Worm (Caenorhabditis elegans) whole organism, young adult: Measurements from ENCODE around the gene Y65A5A.1.

ENCODE experiments used
- C06A6.2 ChIP-seq: fragments of 200-800 bp; sonication (Bioruptor generic); conservative IDR thresholded peaks from 2 replicates; pipeline ENCODE4 v1.3.6; 2022; ENCODE audit warnings: missing genetic modification characterization, missing compliant biosample characterization
- D2030.7 ChIP-seq: fragments of 200-800 bp; sonication (Bioruptor generic); IDR thresholded peaks from 2 replicates; pipeline ENCODE4 v1.3.6; 2022; ENCODE audit warnings: missing genetic modification reagents, missing genetic modification characterization, missing compliant biosample characterization
- F10E7.11 ChIP-seq: sonication (generic microtip); optimal IDR thresholded peaks from 2 replicates; lab custom pipeline; 2017; ENCODE audit warnings: mild to moderate bottlenecking, missing genetic modification characterization, moderate library complexity, missing compliant biosample characterization
- F33H1.4 ChIP-seq: fragments of 200-800 bp; sonication (Bioruptor generic); IDR thresholded peaks from 2 replicates; pipeline ENCODE4 v1.3.6; 2022; ENCODE audit warnings: missing genetic modification reagents, missing genetic modification characterization, missing compliant biosample characterization
- F49E8.2 ChIP-seq: sonication (generic microtip); optimal IDR thresholded peaks from 3 replicates; lab custom pipeline; 2017; ENCODE audit warnings: missing genetic modification characterization, mild to moderate bottlenecking, missing compliant biosample characterization, antibody characterized with exemption, moderate library complexity; ENCODE audit not compliant: insufficient read depth
- F55B11.4 ChIP-seq: sonication (generic microtip); optimal IDR thresholded peaks from 2 replicates; lab custom pipeline; 2016; ENCODE audit warnings: missing compliant biosample characterization, missing genetic modification characterization, borderline replicate concordance; ENCODE audit not compliant: insufficient read depth
- F57A8.1 ChIP-seq: fragments of 200-800 bp; sonication (Bioruptor generic); optimal IDR thresholded peaks from 2 replicates; lab custom pipeline; 2018; ENCODE audit warnings: mild to moderate bottlenecking, missing genetic modification characterization, moderate library complexity, missing compliant biosample characterization
- K11D2.4 ChIP-seq: fragments of 200-800 bp; sonication (Bioruptor generic); IDR thresholded peaks from 2 replicates; pipeline ENCODE4 v1.3.6; 2022; ENCODE audit warnings: missing genetic modification reagents, missing genetic modification characterization, missing compliant biosample characterization
- K12H6.12 ChIP-seq: fragments of 200-800 bp; sonication (Bioruptor generic); optimal IDR thresholded peaks from 2 replicates; lab custom pipeline; 2018; ENCODE audit warnings: mild to moderate bottlenecking, missing genetic modification characterization, missing compliant biosample characterization
- T07F8.4 ChIP-seq: sonication (generic microtip); optimal IDR thresholded peaks from 2 replicates; lab custom pipeline; 2016; ENCODE audit warnings: mild to moderate bottlenecking, missing genetic modification characterization, moderate library complexity, missing compliant biosample characterization
- T26A5.8 ChIP-seq: sonication (generic microtip); optimal IDR thresholded peaks from 2 replicates; lab custom pipeline; 2016; ENCODE audit warnings: missing genetic modification characterization, missing compliant biosample characterization
- Y56A3A.18 ChIP-seq: fragments of 200-800 bp; sonication (Bioruptor generic); IDR thresholded peaks from 2 replicates; pipeline ENCODE4 v1.3.6; 2022; ENCODE audit warnings: missing genetic modification reagents, missing genetic modification characterization, missing compliant biosample characterization
- Y67H2A.10 ChIP-seq: fragments of 200-800 bp; sonication (Bioruptor generic); conservative IDR thresholded peaks from 2 replicates; pipeline ENCODE4 v1.3.6; 2022; ENCODE audit warnings: missing genetic modification reagents, missing genetic modification characterization, missing compliant biosample characterization
- Y95B8A.8 ChIP-seq: fragments of 200-800 bp; sonication (Bioruptor generic); IDR thresholded peaks from 2 replicates; pipeline ENCODE4 v1.3.6; 2022; ENCODE audit warnings: missing genetic modification reagents, missing genetic modification characterization, missing compliant biosample characterization
- ZK185.1 ChIP-seq: sonication (generic microtip); optimal IDR thresholded peaks from 2 replicates; lab custom pipeline; 2016; ENCODE audit warnings: mild to moderate bottlenecking, missing genetic modification characterization, missing compliant biosample characterization; ENCODE audit not compliant: poor library complexity, severe bottlenecking
- atf-7 ChIP-seq: sonication (generic microtip); optimal IDR thresholded peaks from 2 replicates; lab custom pipeline; 2017; ENCODE audit warnings: mild to moderate bottlenecking, missing genetic modification characterization, missing compliant biosample characterization
- attf-5 ChIP-seq: fragments of 200-800 bp; sonication (Bioruptor generic); optimal IDR thresholded peaks from 2 replicates; lab custom pipeline; 2018; ENCODE audit warnings: mild to moderate bottlenecking, missing genetic modification characterization, missing compliant biosample characterization
- bed-2 ChIP-seq: fragments of 200-800 bp; sonication (Bioruptor generic); IDR thresholded peaks from 2 replicates; pipeline ENCODE4 v1.3.6; 2022; ENCODE audit warnings: missing genetic modification reagents, missing genetic modification characterization, missing compliant biosample characterization
- ceh-100 ChIP-seq: fragments of 200-800 bp; sonication (Bioruptor generic); IDR thresholded peaks from 2 replicates; pipeline ENCODE4 v1.3.6; 2022; ENCODE audit warnings: missing genetic modification reagents, missing genetic modification characterization, missing compliant biosample characterization
- ceh-58 ChIP-seq: fragments of 200-800 bp; sonication (Bioruptor generic); IDR thresholded peaks from 2 replicates; pipeline ENCODE4 v1.3.6; 2022; ENCODE audit warnings: missing genetic modification characterization, missing compliant biosample characterization
- ceh-79 ChIP-seq: sonication (generic microtip); optimal IDR thresholded peaks from 2 replicates; lab custom pipeline; 2017; ENCODE audit warnings: mild to moderate bottlenecking, missing genetic modification characterization, missing compliant biosample characterization
- die-1 ChIP-seq: sonication (generic microtip); optimal IDR thresholded peaks from 2 replicates; lab custom pipeline; 2016; ENCODE audit warnings: missing genotype, mild to moderate bottlenecking, missing genetic modification characterization, missing compliant biosample characterization
- dox-1 ChIP-seq: fragments of 200-800 bp; sonication (Bioruptor generic); IDR thresholded peaks from 2 replicates; pipeline ENCODE4 v1.3.6; 2022; ENCODE audit warnings: missing genetic modification reagents, missing genetic modification characterization, missing compliant biosample characterization
- fkh-3 ChIP-seq: sonication (generic microtip); optimal IDR thresholded peaks from 2 replicates; lab custom pipeline; 2016; ENCODE audit warnings: mild to moderate bottlenecking, missing genetic modification characterization, missing compliant biosample characterization
- hmg-1.2 ChIP-seq: fragments of 200-800 bp; sonication (Bioruptor generic); IDR thresholded peaks from 2 replicates; pipeline ENCODE4 v1.3.6; 2022; ENCODE audit warnings: missing genetic modification reagents, missing genetic modification characterization, missing compliant biosample characterization
- hrde-1 ChIP-seq: sonication (generic microtip); optimal IDR thresholded peaks from 2 replicates; lab custom pipeline; 2016; ENCODE audit warnings: missing genetic modification characterization, mild to moderate bottlenecking, missing compliant biosample characterization, moderate library complexity, missing genotype, missing genetic modification reagents, borderline replicate concordance
- lin-26 ChIP-seq: fragments of 200-800 bp; sonication (Bioruptor generic); IDR thresholded peaks from 2 replicates; pipeline ENCODE4 v1.3.6; 2022; ENCODE audit warnings: missing genetic modification reagents, missing genetic modification characterization, missing compliant biosample characterization
- lsy-27 ChIP-seq: sonication (generic microtip); optimal IDR thresholded peaks from 2 replicates; lab custom pipeline; 2017; ENCODE audit warnings: missing genetic modification characterization, mild to moderate bottlenecking, missing compliant biosample characterization, antibody characterized with exemption, missing genotype, borderline replicate concordance; ENCODE audit not compliant: insufficient read depth
- madf-3 ChIP-seq: fragments of 200-800 bp; sonication (Bioruptor generic); IDR thresholded peaks from 2 replicates; pipeline ENCODE4 v1.3.6; 2022; ENCODE audit warnings: missing genetic modification reagents, missing genetic modification characterization, missing compliant biosample characterization
- mcd-1 ChIP-seq: fragments of 200-800 bp; sonication (Bioruptor generic); IDR thresholded peaks from 2 replicates; pipeline ENCODE4 v1.3.6; 2022; ENCODE audit warnings: missing genetic modification reagents, missing genetic modification characterization, missing compliant biosample characterization
- nfya-1 ChIP-seq: sonication (generic microtip); optimal IDR thresholded peaks from 2 replicates; lab custom pipeline; 2017; ENCODE audit warnings: antibody characterized with exemption, missing compliant biosample characterization, missing genetic modification characterization, borderline replicate concordance; ENCODE audit not compliant: insufficient read depth
- nfyb-1 ChIP-seq: fragments of 200-800 bp; sonication (Bioruptor generic); IDR thresholded peaks from 2 replicates; pipeline ENCODE4 v1.3.6; 2022; ENCODE audit warnings: missing genetic modification reagents, missing genetic modification characterization, missing compliant biosample characterization
- nhr-90 ChIP-seq: sonication (generic microtip); optimal IDR thresholded peaks from 2 replicates; lab custom pipeline; 2016; ENCODE audit warnings: missing genotype, mild to moderate bottlenecking, missing genetic modification characterization, missing compliant biosample characterization
- pbrm-1 ChIP-seq: fragments of 200-800 bp; sonication (Bioruptor generic); IDR thresholded peaks from 2 replicates; pipeline ENCODE4 v1.3.6; 2022; ENCODE audit warnings: missing genetic modification reagents, missing genetic modification characterization, missing compliant biosample characterization
- pha-4 ChIP-seq: fragments of 150-350 bp; sonication (generic microtip); optimal IDR thresholded peaks from 2 replicates; lab custom pipeline; 2014; ENCODE audit warnings: missing biosample characterization, missing genetic modification reagents, missing genetic modification characterization
- rcor-1 ChIP-seq: fragments of 200-800 bp; sonication (Bioruptor generic); IDR thresholded peaks from 2 replicates; pipeline ENCODE4 v1.3.6; 2022; ENCODE audit warnings: missing genetic modification reagents, missing genetic modification characterization, missing compliant biosample characterization
- rec-8 ChIP-seq, 2 experiments: sonication (generic microtip); optimal IDR thresholded peaks; 2 replicates each; lab custom pipeline; 2016; ENCODE audit warnings: mild to moderate bottlenecking in 2 of 2, missing genetic modification characterization in 2 of 2, missing genetic modification reagents in 2 of 2, missing genotype in 2 of 2, missing biosample characterization in 1 of 2, missing compliant biosample characterization in 1 of 2, moderate library complexity in 1 of 2
- snpc-3.4 ChIP-seq: sonication (generic microtip); optimal IDR thresholded peaks from 2 replicates; lab custom pipeline; 2017; ENCODE audit warnings: missing genetic modification characterization, mild to moderate bottlenecking, missing compliant biosample characterization, antibody characterized with exemption, moderate library complexity, missing genotype, missing genetic modification reagents
- snpc-4 ChIP-seq, 5 experiments: fragments of 150-350 bp in 1 of 5; sonication (generic microtip) in 4 of 5; optimal IDR thresholded peaks; 2 replicates each; lab custom pipeline; 2014 to 2018; ENCODE audit warnings: missing genetic modification characterization in 5 of 5, missing biosample characterization in 3 of 5, antibody characterized with exemption in 2 of 5, mild to moderate bottlenecking in 2 of 5, missing compliant biosample characterization in 2 of 5, missing genotype in 2 of 5, moderate library complexity in 2 of 5, missing genetic modification reagents in 1 of 5
- tbp1 ChIP-seq: fragments of 200-800 bp; sonication (Bioruptor generic); optimal IDR thresholded peaks from 2 replicates; lab custom pipeline; 2018; ENCODE audit warnings: mild to moderate bottlenecking, missing genetic modification characterization, missing compliant biosample characterization
- tlf-1 ChIP-seq: fragments of 200-800 bp; sonication (Bioruptor generic); optimal IDR thresholded peaks from 2 replicates; lab custom pipeline; 2018; ENCODE audit warnings: mild to moderate bottlenecking, missing genetic modification characterization, missing compliant biosample characterization
- ztf-18 ChIP-seq: sonication (generic microtip); optimal IDR thresholded peaks from 2 replicates; lab custom pipeline; 2016; ENCODE audit warnings: missing genotype, mild to moderate bottlenecking, missing genetic modification characterization, missing compliant biosample characterization
- ztf-26 ChIP-seq: sonication (generic microtip); optimal IDR thresholded peaks from 2 replicates; lab custom pipeline; 2017; ENCODE audit warnings: missing genetic modification characterization, missing compliant biosample characterization
- ztf-6 ChIP-seq: fragments of 200-800 bp; sonication (Bioruptor generic); IDR thresholded peaks from 2 replicates; pipeline ENCODE4 v1.3.6; 2022; ENCODE audit warnings: missing genetic modification reagents, missing genetic modification characterization, missing compliant biosample characterization

Y65A5A.1 gene

DNA sequence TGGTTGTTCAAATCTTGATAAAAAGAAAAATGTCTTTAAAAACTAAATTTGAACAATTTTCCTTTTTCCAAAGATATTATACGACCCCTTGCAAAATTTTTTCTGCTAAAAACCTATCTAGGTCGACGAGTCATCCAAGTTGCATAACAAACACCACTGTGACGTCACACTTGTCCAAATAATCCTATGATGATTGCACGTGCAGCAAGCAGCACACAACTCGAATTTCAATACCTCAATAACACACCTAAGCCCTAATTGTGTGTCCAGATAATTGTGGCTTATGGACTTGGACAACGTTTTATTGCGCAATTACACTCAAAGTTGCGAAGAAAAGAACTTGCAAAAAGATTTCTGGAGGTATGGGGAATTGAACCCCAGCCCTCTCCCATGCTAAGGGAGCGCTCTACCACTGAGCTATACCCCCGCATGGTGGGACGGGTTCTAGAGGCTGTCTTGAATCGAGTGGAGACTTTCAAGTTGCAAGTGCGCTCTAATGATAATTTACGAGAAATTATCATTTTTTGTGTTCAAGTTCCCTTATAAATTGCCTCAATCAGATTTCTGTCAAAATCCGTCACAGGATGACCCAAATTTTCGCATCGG is 10.7 kb downstream of the Y65A5A.1 start (continued):
- TF ChIP-seq nfya-1, result no peak

DNA sequence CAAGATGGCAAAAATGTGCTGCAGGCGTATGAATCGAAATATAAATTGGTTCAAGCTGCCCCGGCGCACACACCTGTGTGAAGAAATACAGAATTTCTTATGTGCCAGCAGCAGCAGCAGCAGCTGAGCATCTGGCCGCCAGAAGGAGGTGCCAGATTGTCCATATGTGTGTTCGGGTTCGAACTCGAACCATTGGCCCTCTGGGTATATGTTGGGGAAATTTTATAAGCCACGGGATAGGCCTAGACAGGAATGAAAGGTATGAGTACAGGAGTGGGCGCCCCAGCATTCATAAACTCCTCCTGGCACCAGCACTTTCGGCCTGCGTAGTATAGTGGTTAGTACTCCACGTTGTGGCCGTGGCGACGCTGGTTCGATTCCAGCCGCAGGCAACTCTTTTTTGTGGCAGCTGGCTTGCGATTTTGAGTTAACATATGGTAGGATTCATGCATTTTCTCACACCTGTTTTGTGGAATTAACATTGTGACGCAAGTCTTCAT is 11.4 kb downstream of the Y65A5A.1 start:
- TF ChIP-seq D2030.7 (GFP tag; lab: Robert Waterston, UW) (peak; percentile 68), Y95B8A.8 (GFP tag; lab: Robert Waterston, UW) (no peak), T07F8.4 (peak; percentile 10), ztf-26 (tag; lab: Kevin White, UChicago) (peak; percentile 1), bed-2 (no peak), Y67H2A.10 (GFP tag; lab: Robert Waterston, UW) (no peak), ceh-79 (tag; lab: Kevin White, UChicago) (no peak), die-1 (tag; lab: Kevin White, UChicago) (peak; percentile 79), snpc-4 (GFP tag; optimal IDR thresholded peaks at IDR 0.05; lab: Kevin White, UChicago) (peak; percentile 86), snpc-4 (tag; optimal IDR thresholded peaks at IDR 0.05; lab: Kevin White, UChicago) (peak in 3 of 4 experiments; percentile 90 to 96 (median 92)), F33H1.4 (no peak), C06A6.2 (GFP tag; lab: Robert Waterston, UW) (no peak), mcd-1 (GFP tag; lab: Robert Waterston, UW) (peak; percentile 76), pbrm-1 (GFP tag; lab: Robert Waterston, UW) (peak; percentile 67; the same call in 1 of the 2 replicates), atf-7 (no peak), attf-5 (GFP tag; lab: Kevin White, UChicago) (peak; percentile 57), lsy-27 (tag; lab: Kevin White, UChicago) (peak; percentile 18), snpc-3.4 (tag; lab: Kevin White, UChicago) (peak; percentile 28), hrde-1 (tag; lab: Kevin White, UChicago) (no peak), K12H6.12 (tag; lab: Kevin White, UChicago) (no peak), ceh-100 (GFP tag; lab: Robert Waterston, UW) (no peak), ZK185.1 (peak; percentile 58), dox-1 (peak; percentile 80), K11D2.4 (no peak), fkh-3 (no peak), T26A5.8 (tag; lab: Kevin White, UChicago) (no peak), F55B11.4 (tag; lab: Kevin White, UChicago) (no peak), nhr-90 (tag; lab: Kevin White, UChicago) (peak; percentile 55), Y56A3A.18 (GFP tag; lab: Robert Waterston, UW) (no peak), F49E8.2 (peak; percentile 23), tbp1 (peak; percentile 97), hmg-1.2 (GFP tag; lab: Robert Waterston, UW) (peak; percentile 69), F10E7.11 (tag; lab: Kevin White, UChicago) (no peak), tlf-1 (GFP tag; lab: Kevin White, UChicago) (no peak), rec-8 (tag; optimal IDR thresholded peaks at IDR 0.05; lab: Kevin White, UChicago) (peak in 1 of 2 experiments; percentile 7), madf-3 (no peak), ztf-6 (GFP tag; lab: Robert Waterston, UW) (no peak), rcor-1 (GFP tag; lab: Robert Waterston, UW) (0 out of 2 replicates have a peak, but pooled peaks have one; percentile 25), nfyb-1 (0 out of 2 replicates have a peak, but pooled peaks have one; percentile 48), pha-4 (tag; lab: Kevin White, UChicago) (no peak), ceh-58 (GFP tag; lab: Robert Waterston, UW) (no peak), ztf-18 (tag; lab: Kevin White, UChicago) (peak; percentile 68), lin-26 (peak; percentile 71; the same call in 1 of the 2 replicates), F57A8.1 (GFP tag; lab: Kevin White, UChicago) (no peak)
